Worm (Caenorhabditis elegans): Measurements from ENCODE around the gene dmsr-10.

DNA sequence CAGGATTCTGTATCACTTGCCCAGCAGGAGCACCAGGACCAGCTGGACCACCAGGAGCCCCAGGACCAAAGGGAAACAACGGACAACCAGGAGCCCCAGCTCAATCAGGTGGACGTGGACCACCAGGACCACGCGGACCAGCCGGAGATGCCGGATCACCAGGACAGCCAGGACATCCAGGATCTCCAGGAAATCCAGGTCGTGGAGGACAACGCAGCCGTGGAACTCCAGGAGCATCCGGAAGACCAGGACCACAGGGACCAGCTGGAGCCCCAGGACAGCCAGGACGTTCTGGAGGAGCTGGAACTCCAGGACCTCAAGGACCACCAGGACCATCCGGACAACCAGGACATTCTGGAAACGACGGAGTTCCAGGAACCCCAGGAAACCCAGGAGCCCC is 34.3 kb upstream of the dmsr-10 start:
- TF ChIP-seq nhr-77 (tag; optimal IDR thresholded peaks at IDR 0.05) (no peak), lin-11 (tag; optimal IDR thresholded peaks at IDR 0.05) (no peak), C34F6.9 (tag; optimal IDR thresholded peaks at IDR 0.05) (no peak), R02D3.7 (tag; optimal IDR thresholded peaks at IDR 0.05) (no peak), elt-3 (tag; optimal IDR thresholded peaks at IDR 0.05) (no peak), nhr-6 (tag; optimal IDR thresholded peaks at IDR 0.05) (no peak), lsy-2 (tag; optimal IDR thresholded peaks at IDR 0.05) (no peak), skn-1 (tag; optimal IDR thresholded peaks at IDR 0.05) (no peak), lin-13 (GFP tag; optimal IDR thresholded peaks at IDR 0.05) (no peak)
